Worm (Caenorhabditis elegans) whole organism, early embryonic: ENCODE data around the gene ZK616.3.
"Not testable (repeated sequence)": the region's sequence is repeated elsewhere in the genome, so short reads cannot be mapped to it uniquely, and the experiment has no call there.

ENCODE experiments used
- B0310.2 ChIP-seq: sonication (generic microtip); optimal IDR thresholded peaks from 2 replicates; lab custom pipeline; 2016; ENCODE audit warnings: mild to moderate bottlenecking, missing genetic modification characterization, missing compliant biosample characterization
- F13C5.2 ChIP-seq: sonication (generic microtip); optimal IDR thresholded peaks from 2 replicates; lab custom pipeline; 2017; ENCODE audit warnings: mild to moderate bottlenecking, missing genetic modification characterization, inconsistent platforms, missing compliant biosample characterization
- aly-1 ChIP-seq: sonication (generic microtip); optimal IDR thresholded peaks from 2 replicates; lab custom pipeline; 2016; ENCODE audit warnings: missing genetic modification characterization, missing compliant biosample characterization
- ama-1 ChIP-seq: fragments of 150-350 bp; optimal IDR thresholded peaks from 2 replicates; lab custom pipeline; 2014
- ceh-13 ChIP-seq: fragments of 200-800 bp; sonication (Bioruptor generic); optimal IDR thresholded peaks from 2 replicates; lab custom pipeline; 2018; ENCODE audit warnings: mild to moderate bottlenecking, missing genetic modification characterization, missing compliant biosample characterization
- ceh-36 ChIP-seq: sonication (generic microtip); optimal IDR thresholded peaks from 2 replicates; lab custom pipeline; 2016; ENCODE audit warnings: missing genetic modification characterization, inconsistent platforms, missing compliant biosample characterization
- ets-7 ChIP-seq: sonication (generic microtip); optimal IDR thresholded peaks from 2 replicates; lab custom pipeline; 2016; ENCODE audit warnings: missing genotype, missing genetic modification characterization, missing compliant biosample characterization
- flt-1 ChIP-seq: fragments of 200-800 bp; sonication (Bioruptor generic); IDR thresholded peaks from 2 replicates; pipeline ENCODE4 v1.3.6; 2022; ENCODE audit warnings: missing genetic modification characterization, missing compliant biosample characterization
- hmbx-1 ChIP-seq: sonication (generic microtip); optimal IDR thresholded peaks from 2 replicates; lab custom pipeline; 2016; ENCODE audit warnings: mild to moderate bottlenecking, missing genetic modification characterization, missing compliant biosample characterization
- hmg-4 ChIP-seq: fragments of 200-800 bp; sonication (Bioruptor generic); optimal IDR thresholded peaks from 2 replicates; lab custom pipeline; 2018; ENCODE audit warnings: mild to moderate bottlenecking, missing genetic modification characterization, missing compliant biosample characterization
- hnd-1 ChIP-seq: sonication (generic microtip); optimal IDR thresholded peaks from 2 replicates; lab custom pipeline; 2016; ENCODE audit warnings: missing genetic modification characterization, missing compliant biosample characterization
- pes-1 ChIP-seq: fragments of 200-800 bp; sonication (Bioruptor generic); IDR thresholded peaks from 2 replicates; pipeline ENCODE4 v1.3.6; 2022; ENCODE audit warnings: missing genetic modification reagents, missing genetic modification characterization, missing compliant biosample characterization
- scrt-1 ChIP-seq: fragments of 200-800 bp; sonication (Bioruptor generic); IDR thresholded peaks from 2 replicates; pipeline ENCODE4 v1.3.6; 2022; ENCODE audit warnings: missing genetic modification characterization, missing compliant biosample characterization
- sea-1 ChIP-seq: fragments of 200-800 bp; sonication (Bioruptor generic); conservative IDR thresholded peaks from 2 replicates; pipeline ENCODE4 v1.3.6; 2022; ENCODE audit warnings: missing genetic modification characterization, missing compliant biosample characterization
- tbx-11 ChIP-seq: fragments of 200-800 bp; sonication (Bioruptor generic); IDR thresholded peaks from 2 replicates; pipeline ENCODE4 v1.3.6; 2022; ENCODE audit warnings: missing genetic modification characterization, missing compliant biosample characterization
- tbx-37 ChIP-seq: fragments of 200-800 bp; sonication (Bioruptor generic); conservative IDR thresholded peaks from 2 replicates; pipeline ENCODE4 v1.3.6; 2022; ENCODE audit warnings: missing genetic modification reagents, missing genetic modification characterization, missing compliant biosample characterization
- tra-4 ChIP-seq: sonication (generic microtip); optimal IDR thresholded peaks from 2 replicates; lab custom pipeline; 2017; ENCODE audit warnings: missing genetic modification characterization, missing compliant biosample characterization

The ZK616.3 gene

DNA sequence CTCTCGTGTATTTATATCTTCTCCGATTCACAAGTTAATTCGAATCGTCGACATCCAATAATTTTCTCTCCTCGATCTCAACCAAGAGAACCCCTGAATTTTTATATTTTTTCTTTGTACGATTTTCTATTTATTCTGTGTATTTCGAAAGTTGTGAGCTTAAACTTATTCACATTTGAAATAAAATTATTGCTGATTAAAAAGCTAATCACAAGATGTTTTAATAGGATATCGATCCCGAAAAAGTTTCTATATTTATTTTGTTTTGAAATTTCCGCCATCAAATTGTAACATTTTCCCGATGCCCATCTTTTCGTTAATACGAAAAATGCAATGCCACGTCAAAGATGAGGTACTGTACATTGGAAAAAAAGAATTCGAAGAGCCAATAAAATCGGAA lies at the start of gene ZK616.3:
Gene ZK616.3 (plus strand): TSS at position 301 of the 400 bp plus-strand sequence.
- TF ChIP-seq hmg-4 (no peak), ama-1 (lab: Kevin White, UChicago) (no peak), aly-1 (no peak), tbx-11 (GFP tag; lab: Robert Waterston, UW) (no peak), F13C5.2 (tag; lab: Kevin White, UChicago) (no peak), pes-1 (GFP tag; lab: Robert Waterston, UW) (no peak), tbx-37 (no peak), hmbx-1 (tag; lab: Kevin White, UChicago) (no peak), ets-7 (tag; lab: Kevin White, UChicago) (no peak), B0310.2 (no peak), hnd-1 (tag; lab: Kevin White, UChicago) (no peak), flt-1 (no peak), tra-4 (tag; lab: Kevin White, UChicago) (no peak), scrt-1 (GFP tag; lab: Robert Waterston, UW) (no peak), ceh-13 (no peak), ceh-36 (tag; lab: Kevin White, UChicago) (no peak), sea-1 (no peak)

DNA sequence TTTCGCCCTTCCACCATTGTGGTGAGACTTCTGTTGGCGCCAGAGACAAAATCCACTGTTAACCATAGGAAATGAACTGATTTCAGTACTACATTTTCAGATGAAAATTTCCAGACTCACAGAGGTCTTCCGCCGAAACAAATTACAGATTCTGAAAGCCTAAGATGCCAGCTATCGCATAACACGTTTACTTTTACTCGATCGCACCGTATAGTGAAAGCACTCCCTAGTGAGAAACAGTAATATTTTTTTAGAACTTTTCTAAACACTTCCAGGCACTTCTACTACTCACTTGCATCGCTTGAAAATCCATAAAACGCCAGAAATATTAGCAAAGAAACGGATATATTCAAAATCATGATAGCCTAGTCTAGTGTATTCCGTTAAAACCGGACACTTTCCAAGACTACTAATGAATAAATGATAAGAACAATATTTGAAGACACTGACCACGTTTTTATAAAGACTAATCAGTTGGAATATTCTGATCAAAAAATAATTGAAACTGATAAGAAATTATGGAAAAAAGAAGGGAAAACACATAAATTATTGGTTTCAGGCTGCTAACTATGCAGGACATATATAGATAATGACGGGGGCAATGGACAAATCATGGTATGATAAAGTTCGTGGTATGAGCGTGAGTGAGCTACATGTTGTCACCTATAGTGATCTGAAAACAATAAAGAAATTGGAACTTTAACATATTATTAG lies 46.2 kb upstream of the ZK616.3 start, which contains the start of gene gba-4:
Gene gba-4 (minus strand): TSS at position 418 of the 714 bp plus-strand sequence.
- TF ChIP-seq hmg-4; ceh-36 (tag; lab: Kevin White, UChicago); tbx-37: not testable (repeated sequence)

DNA sequence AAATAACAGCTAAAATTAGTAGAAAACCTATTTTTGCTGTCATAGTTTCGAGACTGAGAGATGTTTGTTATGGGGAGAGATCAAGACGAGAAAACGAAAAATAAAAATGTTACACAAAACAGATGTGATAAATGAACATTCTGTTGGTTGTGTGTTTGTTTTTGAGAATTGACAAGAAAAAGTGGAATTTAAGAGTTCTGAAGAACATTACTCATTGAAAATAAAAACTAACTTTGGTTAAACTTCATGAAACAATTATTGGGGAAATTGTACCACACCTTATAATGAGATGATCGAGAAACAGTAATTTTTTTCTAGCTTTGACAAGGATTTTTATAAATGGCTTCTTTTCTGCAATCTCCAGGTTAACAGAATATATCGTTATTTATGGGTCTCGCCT lies 43.5 kb upstream of the ZK616.3 start, which contains the start of gene Y4C6B.7:
Gene Y4C6B.7 (minus strand): TSS at position 101 of the 400 bp plus-strand sequence.
- TF ChIP-seq tbx-11 (GFP tag; lab: Robert Waterston, UW) (no peak), scrt-1 (GFP tag; lab: Robert Waterston, UW) (no peak), F13C5.2 (tag; lab: Kevin White, UChicago) (no peak), ceh-36 (tag; lab: Kevin White, UChicago) (no peak), hmg-4 (no peak), flt-1 (no peak), hmbx-1 (tag; lab: Kevin White, UChicago) (no peak)

DNA sequence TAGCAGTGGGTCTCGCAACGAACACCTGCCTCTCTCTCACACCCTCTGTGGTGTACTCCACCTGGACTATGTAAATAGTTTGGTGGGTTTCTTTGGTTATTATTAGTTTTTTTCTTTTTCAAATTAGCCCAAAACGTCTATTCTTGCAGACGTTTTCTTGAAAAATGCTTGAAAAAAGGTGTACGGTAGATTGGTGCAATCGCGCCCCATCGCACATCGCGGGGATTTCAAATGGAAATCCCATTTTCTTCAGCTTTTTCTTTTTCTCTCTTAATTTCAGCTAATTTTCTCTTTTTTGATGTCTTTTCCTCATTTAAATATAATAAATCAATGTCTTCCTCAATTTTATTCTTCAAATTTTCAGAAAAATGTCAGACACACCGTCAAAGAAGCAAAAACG lies 42.7 kb upstream of the ZK616.3 start, which contains the start of gene Y4C6B.1:
Gene Y4C6B.1 (plus strand): TSS at position 365 of the 400 bp plus-strand sequence.
- TF ChIP-seq hnd-1 (tag; lab: Kevin White, UChicago) (no peak), pes-1 (GFP tag; lab: Robert Waterston, UW) (0 out of 2 replicates have a peak, but pooled peaks have one; percentile 41)

ce11 chrIV:5354564-5354963 lies 42.3 kb upstream of the ZK616.3 start:
- TF ChIP-seq pes-1 (GFP tag; lab: Robert Waterston, UW) (no peak), ceh-36 (tag; lab: Kevin White, UChicago) (no peak), aly-1 (no peak), sea-1 (no peak), B0310.2 (no peak), flt-1 (no peak), tra-4 (tag; lab: Kevin White, UChicago) (no peak), tbx-11 (GFP tag; lab: Robert Waterston, UW) (no peak), ama-1 (lab: Kevin White, UChicago) (no peak), hmbx-1 (tag; lab: Kevin White, UChicago) (no peak), scrt-1 (GFP tag; lab: Robert Waterston, UW) (no peak), hnd-1 (tag; lab: Kevin White, UChicago) (no peak), ceh-13 (no peak), ets-7 (tag; lab: Kevin White, UChicago) (no peak)

DNA sequence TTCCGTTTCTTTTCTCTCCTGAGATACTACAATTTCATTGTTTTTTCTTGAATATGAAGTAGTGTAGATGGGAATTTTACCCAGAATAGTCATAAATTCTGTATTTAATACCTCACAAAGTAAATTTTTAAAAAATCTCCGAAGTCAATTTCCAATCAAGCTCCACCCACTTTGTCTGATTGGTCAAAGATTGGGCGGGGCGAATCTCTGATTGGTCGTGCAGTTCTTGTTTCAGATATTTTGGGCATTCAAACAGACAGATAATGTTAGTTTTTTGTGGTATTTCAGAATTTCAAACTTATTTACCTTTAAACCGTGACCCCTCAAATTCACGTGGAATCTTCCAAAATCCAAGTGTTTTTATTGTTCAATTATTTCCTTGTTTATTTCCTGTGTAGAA lies 36.3 kb upstream of the ZK616.3 start, which contains the start of gene F41H10.5:
Gene F41H10.5 (plus strand): TSS at position 375 of the 400 bp plus-strand sequence.
- no peak for TF ChIP-seq ama-1 (lab: Kevin White, UChicago)
- no peak for TF ChIP-seq pes-1 (GFP tag; lab: Robert Waterston, UW)

- TF ChIP-seq B0310.2 (no peak), sea-1 (no peak), ama-1 (lab: Kevin White, UChicago) (no peak), hmg-4 (no peak), F13C5.2 (tag; lab: Kevin White, UChicago) (no peak), ceh-36 (tag; lab: Kevin White, UChicago) (no peak), scrt-1 (GFP tag; lab: Robert Waterston, UW) (no peak), hnd-1 (tag; lab: Kevin White, UChicago) (no peak), ceh-13 (no peak), tbx-11 (GFP tag; lab: Robert Waterston, UW) (no peak), aly-1 (no peak), hmbx-1 (tag; lab: Kevin White, UChicago) (no peak)
These were observed 32.7 kb upstream of the ZK616.3 start, which contains the start of the genes hda-6 and F41H10.4 for ce11 chrIV:5364135-5364609. Gene hda-6 (minus strand): TSS chrIV:5364306. Gene F41H10.4 (plus strand): TSS chrIV:5364559.

DNA sequence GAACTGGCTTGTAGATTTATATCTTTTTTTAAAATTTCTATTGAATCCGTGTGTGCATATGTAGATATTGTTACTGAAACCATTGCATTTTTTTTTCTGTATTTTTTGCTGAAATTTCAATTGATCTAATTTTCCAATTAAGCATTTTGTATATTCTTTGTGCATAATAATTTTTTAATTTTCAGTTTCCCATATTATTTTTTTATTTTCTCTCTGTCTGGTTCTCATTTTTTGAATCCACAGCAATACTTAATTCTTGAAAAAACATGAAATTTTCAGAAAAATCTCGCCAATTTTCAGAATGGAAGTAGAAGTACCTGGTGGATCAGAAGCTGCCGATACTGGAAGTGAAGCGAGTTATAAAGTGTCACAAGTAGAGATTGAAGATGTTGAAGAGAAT lies 30.3 kb upstream of the ZK616.3 start, which contains the start of gene sand-1:
Gene sand-1 (plus strand): TSS at position 301 of the 400 bp plus-strand sequence.
- no peak for TF ChIP-seq tbx-37
- TF ChIP-seq hnd-1 (tag; lab: Kevin White, UChicago): no peak
- no peak for TF ChIP-seq sea-1
- no peak for TF ChIP-seq ceh-36 (tag; lab: Kevin White, UChicago)
- no peak for TF ChIP-seq ama-1 (lab: Kevin White, UChicago)
- TF ChIP-seq hmg-4: no peak
- TF ChIP-seq aly-1: no peak
- TF ChIP-seq tra-4 (tag; lab: Kevin White, UChicago): no peak
- no peak for TF ChIP-seq tbx-11 (GFP tag; lab: Robert Waterston, UW)
- TF ChIP-seq F13C5.2 (tag; lab: Kevin White, UChicago): no peak
- TF ChIP-seq hmbx-1 (tag; lab: Kevin White, UChicago): no peak
- TF ChIP-seq ceh-13: no peak
- no peak for TF ChIP-seq pes-1 (GFP tag; lab: Robert Waterston, UW)
- TF ChIP-seq flt-1: no peak
- no peak for TF ChIP-seq B0310.2
- no peak for TF ChIP-seq scrt-1 (GFP tag; lab: Robert Waterston, UW)
- TF ChIP-seq ets-7 (tag; lab: Kevin White, UChicago): no peak
